Fruit fly (Drosophila melanogaster) whole organism, embryonic: Measurements from ENCODE around the gene CG2617.

Experiments
- B-H1 ChIP-seq: fragments of 200-800 bp; sonication (Bioruptor generic); IDR thresholded peaks from 3 replicates; pipeline ENCODE4 v1.3.6; 2022; ENCODE audit warnings: missing biosample characterization, missing genetic modification characterization
- Bgb ChIP-seq: fragments of 200-800 bp; sonication (Bioruptor generic); IDR thresholded peaks from 2 replicates; pipeline ENCODE4 v1.3.6; 2022; ENCODE audit warnings: missing biosample characterization, missing genetic modification characterization; ENCODE audit not compliant: partially characterized antibody
- CG11085 ChIP-seq: fragments of 200-800 bp; sonication (Bioruptor generic); IDR thresholded peaks from 2 replicates; pipeline ENCODE4 v1.3.6; 2022; ENCODE audit warnings: missing biosample characterization, missing genetic modification characterization
- CG13296 ChIP-seq: fragments of 200-800 bp; sonication (Bioruptor generic); optimal IDR thresholded peaks from 3 replicates; lab custom pipeline; 2018; ENCODE audit warnings: missing biosample characterization, mild to moderate bottlenecking, missing genetic modification characterization
- CG14014 ChIP-seq: fragments of 200-800 bp; sonication (Bioruptor generic); IDR thresholded peaks from 2 replicates; pipeline ENCODE4 v1.3.6; 2022; ENCODE audit warnings: missing biosample characterization, missing genetic modification characterization
- CG14667 ChIP-seq: fragments of 200-800 bp; sonication (Bioruptor generic); IDR thresholded peaks from 2 replicates; pipeline ENCODE4 v1.3.6; 2022; ENCODE audit warnings: missing biosample characterization, missing genetic modification characterization
- CG14710 ChIP-seq: fragments of 200-800 bp; sonication (Bioruptor generic); optimal IDR thresholded peaks from 3 replicates; lab custom pipeline; 2019; ENCODE audit warnings: missing biosample characterization, mild to moderate bottlenecking, missing genetic modification characterization, moderate library complexity
- CG14965 ChIP-seq: fragments of 200-800 bp; sonication (Bioruptor generic); optimal IDR thresholded peaks from 2 replicates; lab custom pipeline; 2016; ENCODE audit warnings: missing biosample characterization, missing genetic modification characterization, borderline replicate concordance
- CG15011 ChIP-seq: fragments of 200-800 bp; sonication (Bioruptor generic); optimal IDR thresholded peaks from 3 replicates; lab custom pipeline; 2018; ENCODE audit warnings: missing biosample characterization, mild to moderate bottlenecking, missing genetic modification characterization
- CG1529 ChIP-seq: fragments of 200-800 bp; sonication (Bioruptor generic); optimal IDR thresholded peaks from 3 replicates; lab custom pipeline; 2018; ENCODE audit warnings: missing biosample characterization, missing genetic modification characterization
- CG15696 ChIP-seq: fragments of 200-800 bp; sonication (Bioruptor generic); optimal IDR thresholded peaks from 2 replicates; lab custom pipeline; 2019; ENCODE audit warnings: missing biosample characterization, mild to moderate bottlenecking, missing genetic modification characterization, moderate library complexity
- CG17912 ChIP-seq: fragments of 200-800 bp; sonication (Bioruptor generic); optimal IDR thresholded peaks from 2 replicates; lab custom pipeline; 2018; ENCODE audit warnings: missing biosample characterization, mild to moderate bottlenecking, missing genetic modification characterization
- CG18764 ChIP-seq: fragments of 200-800 bp; sonication (Bioruptor generic); optimal IDR thresholded peaks from 3 replicates; lab custom pipeline; 2016; ENCODE audit warnings: missing biosample characterization, missing genetic modification characterization
- CG2202 ChIP-seq: fragments of 200-800 bp; sonication (Bioruptor generic); optimal IDR thresholded peaks from 2 replicates; lab custom pipeline; 2018; ENCODE audit warnings: missing biosample characterization, mild to moderate bottlenecking, missing genetic modification characterization
- CG33557 ChIP-seq: fragments of 200-800 bp; sonication (Bioruptor generic); optimal IDR thresholded peaks from 2 replicates; lab custom pipeline; 2019; ENCODE audit warnings: missing biosample characterization, mild to moderate bottlenecking, missing genetic modification characterization, moderate library complexity
- CG5953 ChIP-seq: fragments of 200-800 bp; sonication (Bioruptor generic); IDR thresholded peaks from 2 replicates; pipeline ENCODE4 v1.3.6; 2022; ENCODE audit warnings: missing biosample characterization, missing genetic modification characterization
- CG6813 ChIP-seq: fragments of 200-800 bp; sonication (Bioruptor generic); optimal IDR thresholded peaks from 2 replicates; lab custom pipeline; 2017; ENCODE audit warnings: missing biosample characterization, missing genetic modification characterization, mild to moderate bottlenecking, moderate library complexity, missing genetic modification reagents
- CG7963 ChIP-seq: fragments of 200-800 bp; sonication (Bioruptor generic); IDR thresholded peaks from 3 replicates; pipeline ENCODE4 v1.3.6; 2022; ENCODE audit warnings: missing biosample characterization, missing genetic modification characterization; ENCODE audit not compliant: partially characterized antibody
- Ets65A ChIP-seq: fragments of 200-800 bp; sonication (Bioruptor generic); peaks from one replicate; lab custom pipeline; 2016; ENCODE audit warnings: missing biosample characterization, missing genetic modification characterization
- HLHmδ ChIP-seq: fragments of 200-800 bp; sonication (Bioruptor generic); optimal IDR thresholded peaks from 2 replicates; lab custom pipeline; 2018; ENCODE audit warnings: missing biosample characterization, mild to moderate bottlenecking, missing genetic modification characterization, moderate library complexity
- Hr51 ChIP-seq, 2 experiments: fragments of 200-800 bp; sonication (Bioruptor generic); optimal IDR thresholded peaks; 2 replicates in 1 of 2; 3 replicates in 1 of 2; lab custom pipeline; 2016 to 2018; ENCODE audit warnings: missing biosample characterization in 2 of 2, missing genetic modification characterization in 2 of 2, mild to moderate bottlenecking in 1 of 2, moderate library complexity in 1 of 2
- Jarid2 ChIP-seq: fragments of 200-800 bp; sonication (Bioruptor generic); optimal IDR thresholded peaks from 3 replicates; lab custom pipeline; 2017; ENCODE audit warnings: mild to moderate bottlenecking, missing biosample characterization, missing genetic modification reagents, missing genetic modification characterization
- MESR4 ChIP-seq: fragments of 200-800 bp; sonication (Bioruptor generic); optimal IDR thresholded peaks from 2 replicates; lab custom pipeline; 2018; ENCODE audit warnings: missing biosample characterization, mild to moderate bottlenecking, missing genetic modification characterization, moderate library complexity
- NfI ChIP-seq: fragments of 200-800 bp; sonication (Bioruptor generic); optimal IDR thresholded peaks from 3 replicates; lab custom pipeline; 2018; ENCODE audit warnings: missing biosample characterization, mild to moderate bottlenecking, missing genetic modification characterization, moderate library complexity
- Oli ChIP-seq: fragments of 200-800 bp; sonication (Bioruptor generic); optimal IDR thresholded peaks from 2 replicates; lab custom pipeline; 2018; ENCODE audit warnings: missing biosample characterization, mild to moderate bottlenecking, missing genetic modification characterization, moderate library complexity
- Tbp ChIP-seq: fragments of >200 bp; optimal IDR thresholded peaks from 2 replicates; lab custom pipeline; 2018; ENCODE audit warnings: missing biosample characterization, missing genetic modification characterization
- amos ChIP-seq: fragments of 200-800 bp; sonication (Bioruptor generic); IDR thresholded peaks from 2 replicates; pipeline ENCODE4 v1.3.6; 2022; ENCODE audit warnings: missing biosample characterization, missing genetic modification characterization; ENCODE audit not compliant: partially characterized antibody
- aop ChIP-seq: fragments of 200-800 bp; sonication (Bioruptor generic); IDR thresholded peaks from 2 replicates; pipeline ENCODE4 v1.3.6; 2022; ENCODE audit warnings: missing biosample characterization, missing genetic modification characterization
- cad ChIP-seq: fragments of >200 bp; optimal IDR thresholded peaks from 2 replicates; lab custom pipeline; 2017; ENCODE audit warnings: missing biosample characterization, missing genetic modification characterization
- dmrt99B ChIP-seq: fragments of 200-800 bp; sonication (Bioruptor generic); optimal IDR thresholded peaks from 2 replicates; lab custom pipeline; 2018; ENCODE audit warnings: missing biosample characterization, mild to moderate bottlenecking, missing genetic modification characterization, moderate library complexity
- fd96Cb ChIP-seq: fragments of 200-800 bp; sonication (Bioruptor generic); optimal IDR thresholded peaks from 2 replicates; lab custom pipeline; 2018; ENCODE audit warnings: missing biosample characterization, mild to moderate bottlenecking, missing genetic modification characterization, moderate library complexity
- grn ChIP-seq: fragments of 200-800 bp; sonication (Bioruptor generic); optimal IDR thresholded peaks from 3 replicates; lab custom pipeline; 2017; ENCODE audit warnings: missing biosample characterization, missing genetic modification characterization
- gro ChIP-seq: fragments of 200-800 bp; sonication (Bioruptor generic); optimal IDR thresholded peaks from 2 replicates; lab custom pipeline; 2016; ENCODE audit warnings: missing biosample characterization, missing genetic modification characterization
- lmd ChIP-seq: fragments of 200-800 bp; sonication (Bioruptor generic); IDR thresholded peaks from 2 replicates; pipeline ENCODE4 v1.3.6; 2022; ENCODE audit warnings: missing biosample characterization, missing genetic modification characterization
- nom ChIP-seq: fragments of 200-800 bp; sonication (Bioruptor generic); optimal IDR thresholded peaks from 2 replicates; lab custom pipeline; 2017; ENCODE audit warnings: missing biosample characterization, missing genetic modification characterization, mild to moderate bottlenecking, moderate library complexity, missing genetic modification reagents
- otp ChIP-seq: fragments of 200-800 bp; sonication (Bioruptor generic); IDR thresholded peaks from 3 replicates; pipeline ENCODE4, ENCODE4 v1.3.6; 2022; ENCODE audit warnings: missing biosample characterization, missing genetic modification characterization
- prd ChIP-seq, 3 experiments: fragments of >200 bp in 2 of 3; fragments of 200-800 bp in 1 of 3; sonication (Bioruptor generic) in 1 of 3; optimal IDR thresholded peaks in 2 of 3; IDR thresholded peaks in 1 of 3; 2 replicates in 2 of 3; 3 replicates in 1 of 3; pipeline versions ENCODE4 v1.3.6 to Lab custom; 2017 to 2022; ENCODE audit warnings: missing biosample characterization in 1 of 3, missing genetic modification characterization in 1 of 3
- pros ChIP-seq: fragments of 200-800 bp; sonication (Bioruptor generic); optimal IDR thresholded peaks from 3 replicates; lab custom pipeline; 2019; ENCODE audit warnings: missing biosample characterization, mild to moderate bottlenecking, missing genetic modification characterization, moderate library complexity
- pzg ChIP-seq: fragments of 200-800 bp; sonication (Bioruptor generic); optimal IDR thresholded peaks from 3 replicates; lab custom pipeline; 2018; ENCODE audit warnings: missing biosample characterization, mild to moderate bottlenecking, missing genetic modification characterization, moderate library complexity
- run ChIP-seq: fragments of 200-800 bp; sonication (Bioruptor generic); optimal IDR thresholded peaks from 3 replicates; lab custom pipeline; 2018; ENCODE audit warnings: missing biosample characterization, mild to moderate bottlenecking, missing genetic modification characterization
- sob ChIP-seq: fragments of 200-800 bp; sonication (Bioruptor generic); IDR thresholded peaks from 2 replicates; pipeline ENCODE4 v1.3.6; 2022; ENCODE audit warnings: missing biosample characterization, missing genetic modification characterization
- ttk ChIP-seq: fragments of 200-800 bp; sonication (Bioruptor generic); IDR thresholded peaks from 2 replicates; pipeline ENCODE4 v2.1.2; 2022; ENCODE audit warnings: missing biosample characterization, missing genetic modification characterization

CG2617 gene

DNA sequence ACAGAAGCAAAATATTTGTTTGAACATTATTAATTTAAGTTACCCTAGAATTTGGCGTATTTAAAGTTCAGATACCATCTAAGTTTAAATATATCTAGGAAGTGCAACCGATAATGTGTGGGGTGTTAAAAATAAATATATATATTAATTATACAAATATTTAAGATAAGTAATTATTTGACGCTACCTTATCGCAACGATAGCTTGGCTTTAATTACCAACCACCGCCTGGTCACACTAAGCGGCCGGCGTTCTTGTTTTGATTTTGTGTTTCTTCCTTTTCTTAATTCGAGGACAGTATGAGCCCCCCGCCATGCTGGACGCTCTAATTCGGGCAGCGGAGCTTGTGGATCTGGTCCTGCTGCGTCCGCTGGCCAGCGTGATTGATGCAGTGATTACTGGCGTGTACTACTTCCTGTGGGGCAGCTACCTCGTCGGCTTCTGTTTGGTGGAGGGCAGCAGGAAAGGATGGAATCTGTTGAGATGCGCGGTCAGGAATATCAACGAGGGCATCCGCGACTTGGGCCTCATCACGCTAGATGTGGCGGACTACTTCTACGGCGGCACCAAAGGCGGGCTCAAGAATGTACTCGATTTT lies at the start of gene CG2617 (continued):
- TF ChIP-seq sob = no peak
- no peak for TF ChIP-seq pros (GFP tag; lab: Kevin White, UChicago)
- no peak for TF ChIP-seq CG33557 (GFP tag; lab: Kevin White, UChicago)
- TF ChIP-seq CG14667 = no peak
- no peak for TF ChIP-seq CG17912 (GFP tag; lab: Kevin White, UChicago)
- TF ChIP-seq CG2202 (tag; lab: Kevin White, UChicago) = no peak
- no peak for TF ChIP-seq fd96Cb (tag; lab: Kevin White, UChicago)
- no peak for TF ChIP-seq prd (optimal IDR thresholded peaks at IDR 0.05; lab: Kevin White, UChicago)
- no peak for TF ChIP-seq prd (GFP tag; IDR thresholded peaks at IDR 0.05; lab: Robert Waterston, UW)
- TF ChIP-seq CG13296 = no peak
- TF ChIP-seq Hr51 (GFP tag; optimal IDR thresholded peaks at IDR 0.05; lab: Kevin White, UChicago) = no peak
- TF ChIP-seq otp (GFP tag; lab: Robert Waterston, UW) = no peak
- peak; percentile 37; the same call in 1 of the 2 replicates for TF ChIP-seq amos (GFP tag; lab: Robert Waterston, UW)
- TF ChIP-seq CG14710 (tag; lab: Kevin White, UChicago) = no peak
- TF ChIP-seq lmd (GFP tag; lab: Robert Waterston, UW) = no peak
- no peak for TF ChIP-seq ttk
- TF ChIP-seq CG5953 = no peak
- no peak for TF ChIP-seq CG6813 (GFP tag; lab: Kevin White, UChicago)
- TF ChIP-seq CG15696 = no peak
- no peak for TF ChIP-seq dmrt99B (tag; lab: Kevin White, UChicago)
- TF ChIP-seq CG1529 (GFP tag; lab: Kevin White, UChicago) = no peak
- TF ChIP-seq CG11085 (GFP tag; lab: Robert Waterston, UW) = no peak
- TF ChIP-seq pzg = peak; percentile 18
- TF ChIP-seq Oli = no peak
- 0 out of 3 replicates have a peak, but pooled peaks have one; percentile 20 for TF ChIP-seq CG7963
- TF ChIP-seq nom (GFP tag; lab: Kevin White, UChicago) = no peak
- TF ChIP-seq grn = no peak
- TF ChIP-seq Bgb (GFP tag; lab: Robert Waterston, UW) = 0 out of 2 replicates have a peak, but pooled peaks have one; percentile 42
- no peak for TF ChIP-seq CG14965 (GFP tag; lab: Kevin White, UChicago)

DNA sequence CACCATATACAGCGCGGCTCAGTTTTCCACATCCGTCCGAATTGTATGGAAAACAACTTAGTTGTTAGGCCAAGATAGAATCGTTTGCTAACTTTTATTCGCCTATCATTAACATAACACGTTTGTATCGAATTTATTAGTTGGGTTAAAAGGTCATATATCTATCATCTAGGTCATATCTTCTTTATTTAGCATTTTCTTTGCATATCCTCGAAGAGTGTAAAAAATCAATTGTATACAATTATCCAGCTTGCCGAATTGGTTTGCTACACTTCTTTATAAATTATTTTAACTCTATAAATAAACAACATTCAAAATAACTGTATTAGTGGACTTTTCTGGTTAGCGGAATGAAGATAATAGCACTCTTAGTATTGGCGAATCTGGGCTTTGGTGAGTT lies 48.0 kb upstream of the CG2617 start, which contains the start of gene CG17472:
Gene CG17472, plus strand, starts transcription at position 301 of the 400 bp plus-strand sequence.
- no peak for TF ChIP-seq HLHmδ (GFP tag; lab: Kevin White, UChicago)
- TF ChIP-seq Tbp = no peak
- no peak for TF ChIP-seq CG15011 (GFP tag; lab: Kevin White, UChicago)
- no peak for TF ChIP-seq cad (GFP tag; lab: Kevin White, UChicago)
- TF ChIP-seq MESR4 = no peak
- TF ChIP-seq run (tag; lab: Kevin White, UChicago) = no peak
- no peak for TF ChIP-seq Ets65A (GFP tag; lab: Kevin White, UChicago)
- TF ChIP-seq CG14014 = no peak
- no peak for TF ChIP-seq Jarid2
- TF ChIP-seq pros (GFP tag; lab: Kevin White, UChicago) = no peak
- TF ChIP-seq aop (GFP tag; lab: Robert Waterston, UW) = no peak
- TF ChIP-seq gro = no peak
- no peak for TF ChIP-seq CG18764 (GFP tag; lab: Kevin White, UChicago)
- TF ChIP-seq lmd (GFP tag; lab: Robert Waterston, UW) = no peak
- no peak for TF ChIP-seq B-H1 (GFP tag; lab: Robert Waterston, UW)
- no peak for TF ChIP-seq NfI (GFP tag; lab: Kevin White, UChicago)
